Worm (Caenorhabditis elegans) whole organism, L1 larva: ENCODE results near the gene F52H2.5.

Experiments used
- C16A3.4 ChIP-seq: fragments of 150-350 bp; optimal IDR thresholded peaks from 2 replicates; lab custom pipeline; 2014; ENCODE audit warnings: missing biosample characterization, missing genetic modification characterization
- C34B4.2 ChIP-seq: sonication (generic microtip); optimal IDR thresholded peaks from 2 replicates; lab custom pipeline; 2017; ENCODE audit warnings: mild to moderate bottlenecking, missing genetic modification characterization, missing compliant biosample characterization
- F16B12.6 ChIP-seq: fragments of 150-350 bp; optimal IDR thresholded peaks from 2 replicates; lab custom pipeline; 2014; ENCODE audit warnings: missing biosample characterization, missing genetic modification characterization
- Y116A8C.19 ChIP-seq: sonication (generic microtip); optimal IDR thresholded peaks from 2 replicates; lab custom pipeline; 2016; ENCODE audit warnings: missing compliant biosample characterization, missing genetic modification characterization, borderline replicate concordance
- alr-1 ChIP-seq: fragments of 200-800 bp; sonication (Bioruptor generic); optimal IDR thresholded peaks from 2 replicates; lab custom pipeline; 2018; ENCODE audit warnings: borderline replicate concordance, mild to moderate bottlenecking, missing genetic modification characterization, missing compliant biosample characterization
- aly-2 ChIP-seq: fragments of 150-350 bp; optimal IDR thresholded peaks from 2 replicates; lab custom pipeline; 2014; ENCODE audit warnings: missing biosample characterization, missing genetic modification characterization
- ama-1 ChIP-seq: fragments of 150-350 bp; optimal IDR thresholded peaks from 2 replicates; lab custom pipeline; 2014
- blmp-1 ChIP-seq: fragments of 150-350 bp; optimal IDR thresholded peaks from 2 replicates; lab custom pipeline; 2014; ENCODE audit warnings: missing biosample characterization, missing genetic modification characterization
- ceh-8 ChIP-seq: fragments of 200-800 bp; sonication (Bioruptor generic); optimal IDR thresholded peaks from 2 replicates; lab custom pipeline; 2018; ENCODE audit warnings: mild to moderate bottlenecking, missing genetic modification characterization, moderate library complexity, missing compliant biosample characterization
- ceh-82 ChIP-seq, 3 experiments: fragments of 150-350 bp in 1 of 3; sonication (generic microtip) in 2 of 3; optimal IDR thresholded peaks; 2 replicates each; lab custom pipeline; 2014 to 2017; ENCODE audit warnings: missing biosample characterization in 3 of 3, missing genetic modification characterization in 3 of 3
- ceh-88 ChIP-seq: fragments of 200-800 bp; sonication (Bioruptor generic); IDR thresholded peaks from 2 replicates; pipeline ENCODE4 v1.3.6; 2022; ENCODE audit warnings: missing genetic modification characterization, missing compliant biosample characterization
- ceh-90 ChIP-seq: sonication (generic microtip); optimal IDR thresholded peaks from 2 replicates; lab custom pipeline; 2016; ENCODE audit warnings: missing genetic modification characterization, missing compliant biosample characterization
- dpl-1 ChIP-seq, 3 experiments: fragments of 150-350 bp in 2 of 3; sonication (generic microtip) in 1 of 3; optimal IDR thresholded peaks; 2 replicates each; lab custom pipeline; 2014 to 2017; ENCODE audit warnings: missing biosample characterization in 3 of 3, missing genetic modification characterization in 3 of 3, missing genetic modification reagents in 3 of 3
- dsc-1 ChIP-seq: sonication (generic microtip); optimal IDR thresholded peaks from 2 replicates; lab custom pipeline; 2016; ENCODE audit warnings: mild to moderate bottlenecking, missing genetic modification characterization, missing compliant biosample characterization
- efl-1 ChIP-seq, 4 experiments: fragments of 150-350 bp; optimal IDR thresholded peaks in 3 of 4; peaks in 1 of 4; 1 replicate in 1 of 4; 2 replicates in 3 of 4; lab custom pipeline; 2014; ENCODE audit warnings: missing biosample characterization in 2 of 4, missing genetic modification characterization in 2 of 4, missing genetic modification reagents in 2 of 4
- egl-13 ChIP-seq: sonication (generic microtip); optimal IDR thresholded peaks from 2 replicates; lab custom pipeline; 2016; ENCODE audit warnings: missing genotype, missing genetic modification reagents, missing genetic modification characterization, missing compliant biosample characterization
- elt-2 ChIP-seq: sonication (generic microtip); optimal IDR thresholded peaks from 2 replicates; lab custom pipeline; 2016; ENCODE audit warnings: missing genetic modification characterization, mild to moderate bottlenecking, inconsistent platforms, missing compliant biosample characterization, missing genetic modification reagents
- ets-5 ChIP-seq: fragments of 200-800 bp; sonication (Bioruptor generic); IDR thresholded peaks from 2 replicates; pipeline ENCODE4 v1.3.6; 2022; ENCODE audit warnings: missing genetic modification characterization, missing compliant biosample characterization
- fkh-10 ChIP-seq: sonication (generic microtip); optimal IDR thresholded peaks from 2 replicates; lab custom pipeline; 2017; ENCODE audit warnings: missing biosample characterization, missing genetic modification reagents, missing genetic modification characterization
- fkh-4 ChIP-seq: sonication (generic microtip); optimal IDR thresholded peaks from 2 replicates; lab custom pipeline; 2016; ENCODE audit warnings: missing compliant biosample characterization, missing genetic modification characterization, borderline replicate concordance
- fos-1 ChIP-seq: fragments of 150-350 bp; optimal IDR thresholded peaks from 2 replicates; lab custom pipeline; 2014; ENCODE audit warnings: missing biosample characterization, missing genetic modification characterization
- grh-1 ChIP-seq: fragments of 200-800 bp; sonication (Bioruptor generic); IDR thresholded peaks from 2 replicates; pipeline ENCODE4 v1.3.6; 2022; ENCODE audit warnings: missing genetic modification reagents, missing genetic modification characterization, missing compliant biosample characterization
- hlh-17 ChIP-seq: fragments of 200-800 bp; sonication (Bioruptor generic); optimal IDR thresholded peaks from 2 replicates; lab custom pipeline; 2018; ENCODE audit warnings: missing genetic modification characterization, mild to moderate bottlenecking, missing compliant biosample characterization, moderate library complexity, borderline replicate concordance
- hpl-2 ChIP-seq: fragments of 150-350 bp; optimal IDR thresholded peaks from 2 replicates; lab custom pipeline; 2014; ENCODE audit warnings: missing biosample characterization, missing genetic modification reagents, missing genetic modification characterization
- lin-13 ChIP-seq: fragments of 150-350 bp; optimal IDR thresholded peaks from 2 replicates; lab custom pipeline; 2014; ENCODE audit warnings: missing biosample characterization, missing genetic modification reagents, missing genetic modification characterization
- lin-15B ChIP-seq: fragments of 150-350 bp; sonication (generic microtip); optimal IDR thresholded peaks from 3 replicates; lab custom pipeline; 2014; ENCODE audit warnings: missing biosample characterization, missing genetic modification characterization
- lin-35 ChIP-seq, 2 experiments: fragments of 150-350 bp; optimal IDR thresholded peaks; 2 replicates each; lab custom pipeline; 2014; ENCODE audit warnings: missing biosample characterization in 2 of 2, missing genetic modification characterization in 2 of 2, missing genetic modification reagents in 2 of 2
- lsy-2 ChIP-seq, 2 experiments: fragments of 150-350 bp; optimal IDR thresholded peaks; 2 replicates each; lab custom pipeline; 2014; ENCODE audit warnings: missing biosample characterization in 2 of 2, missing genetic modification characterization in 2 of 2
- mdl-1 ChIP-seq, 2 experiments: fragments of 150-350 bp; optimal IDR thresholded peaks; 2 replicates each; lab custom pipeline; 2014 to 2017; ENCODE audit warnings: missing biosample characterization in 2 of 2, missing genetic modification characterization in 2 of 2, inconsistent platforms in 1 of 2
- nhr-11 ChIP-seq: fragments of 150-350 bp; optimal IDR thresholded peaks from 2 replicates; lab custom pipeline; 2014; ENCODE audit warnings: missing biosample characterization, missing genetic modification characterization
- nhr-19 ChIP-seq: fragments of 200-800 bp; sonication (Bioruptor generic); conservative IDR thresholded peaks from 2 replicates; pipeline ENCODE4 v1.3.6; 2022; ENCODE audit warnings: missing genetic modification characterization, missing compliant biosample characterization
- nhr-237 ChIP-seq: fragments of 150-350 bp; optimal IDR thresholded peaks from 2 replicates; lab custom pipeline; 2014; ENCODE audit warnings: missing biosample characterization, missing genetic modification characterization
- nhr-28 ChIP-seq: fragments of 150-350 bp; optimal IDR thresholded peaks from 2 replicates; lab custom pipeline; 2014; ENCODE audit warnings: missing biosample characterization, missing genetic modification characterization
- nhr-47 ChIP-seq: sonication (generic microtip); optimal IDR thresholded peaks from 2 replicates; lab custom pipeline; 2016; ENCODE audit warnings: mild to moderate bottlenecking, missing genetic modification characterization, moderate library complexity, missing compliant biosample characterization
- nhr-77 ChIP-seq: fragments of 150-350 bp; optimal IDR thresholded peaks from 2 replicates; lab custom pipeline; 2014; ENCODE audit warnings: missing biosample characterization, missing genetic modification characterization
- nhr-84 ChIP-seq: sonication (generic microtip); optimal IDR thresholded peaks from 2 replicates; lab custom pipeline; 2017; ENCODE audit warnings: missing biosample characterization, missing genetic modification characterization
- nhr-85 ChIP-seq: sonication (generic microtip); peaks from one replicate; lab custom pipeline; 2016; ENCODE audit warnings: missing genetic modification characterization, inconsistent platforms, missing compliant biosample characterization
- nhr-90 ChIP-seq: sonication (generic microtip); optimal IDR thresholded peaks from 2 replicates; lab custom pipeline; 2016; ENCODE audit warnings: mild to moderate bottlenecking, missing genetic modification characterization, missing compliant biosample characterization; ENCODE audit not compliant: poor library complexity
- pax-3 ChIP-seq: fragments of 200-800 bp; sonication (Bioruptor generic); optimal IDR thresholded peaks from 2 replicates; lab custom pipeline; 2018; ENCODE audit warnings: mild to moderate bottlenecking, missing genetic modification characterization, moderate library complexity, missing compliant biosample characterization
- pqm-1 ChIP-seq: sonication (generic microtip); optimal IDR thresholded peaks from 3 replicates; lab custom pipeline; 2017; ENCODE audit warnings: missing biosample characterization, missing genetic modification characterization
- skn-1 ChIP-seq: fragments of 150-350 bp; optimal IDR thresholded peaks from 2 replicates; lab custom pipeline; 2014; ENCODE audit warnings: missing biosample characterization, missing genetic modification characterization
- snu-23 ChIP-seq: sonication (generic microtip); optimal IDR thresholded peaks from 2 replicates; lab custom pipeline; 2016; ENCODE audit warnings: missing genetic modification characterization, missing compliant biosample characterization
- sox-4 ChIP-seq: sonication (generic microtip); optimal IDR thresholded peaks from 2 replicates; lab custom pipeline; 2016; ENCODE audit warnings: missing genetic modification characterization, missing compliant biosample characterization
- sptf-1 ChIP-seq: fragments of 150-350 bp; optimal IDR thresholded peaks from 2 replicates; lab custom pipeline; 2014; ENCODE audit warnings: missing biosample characterization, missing genetic modification characterization
- tbx-2 ChIP-seq: sonication (generic microtip); optimal IDR thresholded peaks from 2 replicates; lab custom pipeline; 2016; ENCODE audit warnings: missing genetic modification characterization, missing compliant biosample characterization
- tlp-1 ChIP-seq: fragments of 150-350 bp; optimal IDR thresholded peaks from 2 replicates; lab custom pipeline; 2014; ENCODE audit warnings: missing biosample characterization, missing genetic modification characterization
- unc-130 ChIP-seq: fragments of 150-350 bp; optimal IDR thresholded peaks from 2 replicates; lab custom pipeline; 2017; ENCODE audit warnings: missing biosample characterization, missing genetic modification characterization, inconsistent platforms
- unc-86 ChIP-seq: sonication (generic microtip); optimal IDR thresholded peaks from 2 replicates; lab custom pipeline; 2016; ENCODE audit warnings: missing genetic modification characterization, missing compliant biosample characterization
- unc-98 ChIP-seq: fragments of 200-800 bp; sonication (Bioruptor generic); IDR thresholded peaks from 2 replicates; pipeline ENCODE4 v1.3.6; 2022; ENCODE audit warnings: missing genetic modification characterization, missing compliant biosample characterization
- xbp-1 ChIP-seq: sonication (generic microtip); optimal IDR thresholded peaks from 2 replicates; lab custom pipeline; 2016; ENCODE audit warnings: missing genetic modification characterization, missing compliant biosample characterization
- zag-1 ChIP-seq: fragments of 150-350 bp; optimal IDR thresholded peaks from 2 replicates; lab custom pipeline; 2014; ENCODE audit warnings: missing biosample characterization, missing genetic modification characterization
- ztf-11 ChIP-seq, 2 experiments: sonication (generic microtip); optimal IDR thresholded peaks; 2 replicates each; lab custom pipeline; 2016 to 2017; ENCODE audit warnings: missing genetic modification characterization in 2 of 2, missing biosample characterization in 1 of 2, missing compliant biosample characterization in 1 of 2
- ztf-4 ChIP-seq: fragments of 150-350 bp; optimal IDR thresholded peaks from 2 replicates; lab custom pipeline; 2014; ENCODE audit warnings: missing biosample characterization, missing genetic modification characterization

F52H2.5 gene

DNA sequence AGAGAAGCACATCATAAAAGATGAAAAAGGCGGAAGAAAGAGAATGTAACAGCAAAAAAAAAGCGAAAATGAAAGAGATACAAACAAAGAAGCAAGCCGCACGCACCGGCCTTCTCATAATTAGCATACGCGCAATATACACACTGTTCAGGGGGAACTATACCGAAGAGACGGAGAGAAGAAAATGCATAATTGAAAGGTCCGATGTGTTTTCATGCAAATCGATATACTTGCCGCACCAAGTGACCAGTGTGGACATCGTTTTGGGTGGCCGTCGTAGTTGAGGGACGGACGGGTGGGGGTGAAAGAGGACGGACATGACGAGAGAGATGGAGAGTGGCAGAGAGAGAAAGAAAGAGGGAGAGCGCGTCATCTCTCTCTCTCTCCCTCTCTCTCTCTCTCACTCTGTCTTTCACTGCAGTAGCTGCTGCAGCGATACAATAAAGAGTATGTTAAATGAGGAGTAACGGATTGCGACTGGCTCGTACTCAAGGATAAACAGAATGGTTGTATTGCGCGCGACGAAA is 23.6 kb downstream of the F52H2.5 start:
- TF ChIP-seq zag-1 = peak; percentile 60
- no peak for TF ChIP-seq F16B12.6 (tag; lab: Kevin White, UChicago)
- no peak for TF ChIP-seq C34B4.2 (tag; lab: Kevin White, UChicago)
- peak; percentile 95 for TF ChIP-seq nhr-85 (tag; lab: Kevin White, UChicago)
- TF ChIP-seq dpl-1 (GFP tag; optimal IDR thresholded peaks at IDR 0.05; lab: Kevin White, UChicago) = peak; percentile 12 to 36 (median 32)
- TF ChIP-seq skn-1 (tag; lab: Kevin White, UChicago) = peak; percentile 98
- TF ChIP-seq ceh-8 = peak; percentile 36
- peak; percentile 75 for TF ChIP-seq blmp-1 (tag; lab: Kevin White, UChicago)
- TF ChIP-seq sox-4 (tag; lab: Kevin White, UChicago) = no peak
- peak; percentile 67 for TF ChIP-seq lin-13 (GFP tag; lab: Kevin White, UChicago)
- peak; percentile 85 for TF ChIP-seq fkh-10 (GFP tag; lab: Kevin White, UChicago)
- TF ChIP-seq pax-3 = peak; percentile 61
- TF ChIP-seq nhr-47 (tag; lab: Kevin White, UChicago) = peak; percentile 90
- TF ChIP-seq ceh-82 (tag; optimal IDR thresholded peaks at IDR 0.05; lab: Kevin White, UChicago) = peak; percentile 83 to 89 (median 86)
- TF ChIP-seq ets-5 (GFP tag; lab: Robert Waterston, UW) = no peak
- TF ChIP-seq sptf-1 (tag; lab: Kevin White, UChicago) = no peak
- peak; percentile 81 for TF ChIP-seq fos-1
- no peak for TF ChIP-seq tlp-1 (tag; lab: Kevin White, UChicago)
- TF ChIP-seq fkh-4 (tag; lab: Kevin White, UChicago) = no peak
- no peak for TF ChIP-seq hpl-2 (GFP tag; lab: Kevin White, UChicago)
- TF ChIP-seq unc-98 = no peak
- TF ChIP-seq pqm-1 = no peak
- peak; percentile 75 to 87 for TF ChIP-seq lsy-2 (tag; optimal IDR thresholded peaks at IDR 0.05; lab: Kevin White, UChicago)
- TF ChIP-seq ceh-90 = no peak
- no peak for TF ChIP-seq unc-130 (tag; lab: Kevin White, UChicago)
- no peak for TF ChIP-seq Y116A8C.19 (tag; lab: Kevin White, UChicago)
- TF ChIP-seq ceh-88 (GFP tag; lab: Robert Waterston, UW) = peak; percentile 25; the same call in 1 of the 2 replicates
- peak; percentile 84 for TF ChIP-seq unc-86 (tag; lab: Kevin White, UChicago)
- peak; percentile 64 to 77 for TF ChIP-seq efl-1 (optimal IDR thresholded peaks at IDR 0.05; lab: Kevin White, UChicago)
- peak in 1 of 2 experiments; percentile 94 for TF ChIP-seq efl-1 (GFP tag; optimal IDR thresholded peaks at IDR 0.05 in 1 of 2; lab: Kevin White, UChicago)
- peak; percentile 49 for TF ChIP-seq nhr-237 (tag; lab: Kevin White, UChicago)
- no peak for TF ChIP-seq hlh-17 (GFP tag; lab: Kevin White, UChicago)
- TF ChIP-seq ztf-11 (tag; optimal IDR thresholded peaks at IDR 0.05; lab: Kevin White, UChicago) = peak in 1 of 2 experiments; percentile 79
- TF ChIP-seq ztf-4 (tag; lab: Kevin White, UChicago) = peak; percentile 80
- no peak for TF ChIP-seq nhr-84
- no peak for TF ChIP-seq alr-1
- peak; percentile 62 for TF ChIP-seq nhr-11 (tag; lab: Kevin White, UChicago)
- TF ChIP-seq xbp-1 = peak; percentile 83
- peak; percentile 92 for TF ChIP-seq snu-23 (GFP tag; lab: Kevin White, UChicago)
- no peak for TF ChIP-seq ama-1 (lab: Kevin White, UChicago)
- no peak for TF ChIP-seq lin-15B
- no peak for TF ChIP-seq nhr-28 (tag; lab: Kevin White, UChicago)
- peak; percentile 75 for TF ChIP-seq nhr-90 (tag; lab: Kevin White, UChicago)
- peak; percentile 85 for TF ChIP-seq nhr-77
- TF ChIP-seq lin-35 (GFP tag; optimal IDR thresholded peaks at IDR 0.05; lab: Kevin White, UChicago) = peak; percentile 55 to 74
- TF ChIP-seq C16A3.4 (tag; lab: Kevin White, UChicago) = peak; percentile 68
- peak; percentile 83 for TF ChIP-seq nhr-19 (GFP tag; lab: Robert Waterston, UW)
- TF ChIP-seq tbx-2 = peak; percentile 88
- TF ChIP-seq aly-2 (tag; lab: Kevin White, UChicago) = peak; percentile 15
- peak; percentile 64 for TF ChIP-seq grh-1 (GFP tag; lab: Robert Waterston, UW)
- peak; percentile 82 for TF ChIP-seq dsc-1 (tag; lab: Kevin White, UChicago)
- peak; percentile 90 for TF ChIP-seq egl-13 (tag; lab: Kevin White, UChicago)
- TF ChIP-seq mdl-1 (tag; optimal IDR thresholded peaks at IDR 0.05; lab: Kevin White, UChicago) = peak in 1 of 2 experiments; percentile 84
- no peak for TF ChIP-seq elt-2 (tag; lab: Kevin White, UChicago)
